Worm (Caenorhabditis elegans) whole organism, young adult: ENCODE data around the gene knl-3.

Experiments
- B0019.2 ChIP-seq: fragments of 200-800 bp; sonication (Bioruptor generic); conservative IDR thresholded peaks from 2 replicates; pipeline ENCODE4 v1.3.6; 2022; ENCODE audit warnings: missing genetic modification reagents, missing genetic modification characterization, missing compliant biosample characterization
- B0336.3 ChIP-seq: fragments of 200-800 bp; sonication (Bioruptor generic); IDR thresholded peaks from 2 replicates; pipeline ENCODE4 v1.3.6; 2022; ENCODE audit warnings: missing genetic modification characterization, missing compliant biosample characterization
- C17E4.6 ChIP-seq: fragments of 200-800 bp; sonication (Bioruptor generic); IDR thresholded peaks from 2 replicates; pipeline ENCODE4 v1.3.6; 2022; ENCODE audit warnings: missing genetic modification reagents, missing genetic modification characterization, missing compliant biosample characterization
- F22D6.2 ChIP-seq: sonication (generic microtip); optimal IDR thresholded peaks from 2 replicates; lab custom pipeline; 2016; ENCODE audit warnings: mild to moderate bottlenecking, missing genetic modification characterization, missing compliant biosample characterization
- F33H1.4 ChIP-seq: fragments of 200-800 bp; sonication (Bioruptor generic); IDR thresholded peaks from 2 replicates; pipeline ENCODE4 v1.3.6; 2022; ENCODE audit warnings: missing genetic modification reagents, missing genetic modification characterization, missing compliant biosample characterization
- T07F8.4 ChIP-seq: sonication (generic microtip); optimal IDR thresholded peaks from 2 replicates; lab custom pipeline; 2016; ENCODE audit warnings: mild to moderate bottlenecking, missing genetic modification characterization, moderate library complexity, missing compliant biosample characterization
- T26A5.8 ChIP-seq: sonication (generic microtip); optimal IDR thresholded peaks from 2 replicates; lab custom pipeline; 2016; ENCODE audit warnings: missing genetic modification characterization, missing compliant biosample characterization
- Y53F4B.3 ChIP-seq: fragments of 200-800 bp; sonication (Bioruptor generic); IDR thresholded peaks from 2 replicates; pipeline ENCODE4 v1.3.6; 2022; ENCODE audit warnings: missing genetic modification reagents, missing genetic modification characterization, missing compliant biosample characterization
- Y53G8AR.9 ChIP-seq: fragments of 200-800 bp; sonication (Bioruptor generic); conservative IDR thresholded peaks from 2 replicates; pipeline ENCODE4 v1.3.6; 2022; ENCODE audit warnings: missing genetic modification reagents, missing genetic modification characterization, missing compliant biosample characterization
- Y67H2A.10 ChIP-seq: fragments of 200-800 bp; sonication (Bioruptor generic); conservative IDR thresholded peaks from 2 replicates; pipeline ENCODE4 v1.3.6; 2022; ENCODE audit warnings: missing genetic modification reagents, missing genetic modification characterization, missing compliant biosample characterization
- Y95B8A.8 ChIP-seq: fragments of 200-800 bp; sonication (Bioruptor generic); IDR thresholded peaks from 2 replicates; pipeline ENCODE4 v1.3.6; 2022; ENCODE audit warnings: missing genetic modification reagents, missing genetic modification characterization, missing compliant biosample characterization
- ZK185.1 ChIP-seq: sonication (generic microtip); optimal IDR thresholded peaks from 2 replicates; lab custom pipeline; 2016; ENCODE audit warnings: mild to moderate bottlenecking, missing genetic modification characterization, missing compliant biosample characterization; ENCODE audit not compliant: poor library complexity, severe bottlenecking
- aptf-3 ChIP-seq: fragments of 200-800 bp; sonication (Bioruptor generic); IDR thresholded peaks from 2 replicates; pipeline ENCODE4 v1.3.6; 2022; ENCODE audit warnings: missing genetic modification characterization, missing compliant biosample characterization
- attf-5 ChIP-seq: fragments of 200-800 bp; sonication (Bioruptor generic); optimal IDR thresholded peaks from 2 replicates; lab custom pipeline; 2018; ENCODE audit warnings: mild to moderate bottlenecking, missing genetic modification characterization, missing compliant biosample characterization
- ceh-40 ChIP-seq: fragments of 200-800 bp; sonication (Bioruptor generic); IDR thresholded peaks from 2 replicates; pipeline ENCODE4 v1.3.6; 2022; ENCODE audit warnings: missing genetic modification characterization, missing compliant biosample characterization
- ceh-79 ChIP-seq: sonication (generic microtip); optimal IDR thresholded peaks from 2 replicates; lab custom pipeline; 2017; ENCODE audit warnings: mild to moderate bottlenecking, missing genetic modification characterization, missing compliant biosample characterization
- ceh-91 ChIP-seq: fragments of 200-800 bp; sonication (Bioruptor generic); IDR thresholded peaks from 2 replicates; pipeline ENCODE4 v1.3.6; 2022; ENCODE audit warnings: missing genetic modification reagents, missing genetic modification characterization, missing compliant biosample characterization
- chd-7 ChIP-seq: sonication (generic microtip); optimal IDR thresholded peaks from 2 replicates; lab custom pipeline; 2016; ENCODE audit warnings: mild to moderate bottlenecking, missing genetic modification characterization, moderate library complexity, missing compliant biosample characterization
- dpff-1 ChIP-seq: sonication (generic microtip); optimal IDR thresholded peaks from 2 replicates; lab custom pipeline; 2017; ENCODE audit warnings: mild to moderate bottlenecking, missing genetic modification characterization, missing compliant biosample characterization
- egl-18 ChIP-seq: fragments of 200-800 bp; sonication (Bioruptor generic); IDR thresholded peaks from 2 replicates; pipeline ENCODE4 v1.3.6; 2022; ENCODE audit warnings: missing genetic modification reagents, missing genetic modification characterization, missing compliant biosample characterization
- ekl-4 ChIP-seq: fragments of 200-800 bp; sonication (Bioruptor generic); IDR thresholded peaks from 2 replicates; pipeline ENCODE4 v1.3.6; 2022; ENCODE audit warnings: missing genetic modification reagents, missing genetic modification characterization, missing compliant biosample characterization
- gei-17 ChIP-seq: fragments of 200-800 bp; sonication (Bioruptor generic); optimal IDR thresholded peaks from 2 replicates; lab custom pipeline; 2018; ENCODE audit warnings: mild to moderate bottlenecking, missing genetic modification characterization, missing compliant biosample characterization
- hlh-12 ChIP-seq: sonication (generic microtip); optimal IDR thresholded peaks from 2 replicates; lab custom pipeline; 2016; ENCODE audit warnings: missing genetic modification characterization, missing compliant biosample characterization
- hmg-1.2 ChIP-seq: fragments of 200-800 bp; sonication (Bioruptor generic); IDR thresholded peaks from 2 replicates; pipeline ENCODE4 v1.3.6; 2022; ENCODE audit warnings: missing genetic modification reagents, missing genetic modification characterization, missing compliant biosample characterization
- lag-1 ChIP-seq: fragments of 200-800 bp; sonication (Bioruptor generic); IDR thresholded peaks from 2 replicates; pipeline ENCODE4 v1.3.6; 2022; ENCODE audit warnings: missing genetic modification reagents, missing genetic modification characterization, missing compliant biosample characterization
- let-607 ChIP-seq, 2 experiments: fragments of 200-800 bp in 1 of 2; sonication (Bioruptor generic) in 1 of 2; sonication (generic microtip) in 1 of 2; optimal IDR thresholded peaks; 2 replicates each; lab custom pipeline; 2016 to 2018; ENCODE audit warnings: mild to moderate bottlenecking in 2 of 2, missing compliant biosample characterization in 2 of 2, missing genetic modification characterization in 2 of 2, moderate library complexity in 2 of 2, missing genotype in 1 of 2
- lin-35 ChIP-seq, 3 experiments: fragments of 150-350 bp in 2 of 3; sonication (generic microtip) in 1 of 3; optimal IDR thresholded peaks; 2 replicates each; lab custom pipeline; 2014 to 2018; ENCODE audit warnings: missing biosample characterization in 3 of 3, missing genetic modification characterization in 3 of 3, missing genetic modification reagents in 3 of 3
- lin-40 ChIP-seq: sonication (generic microtip); optimal IDR thresholded peaks from 2 replicates; lab custom pipeline; 2016; ENCODE audit warnings: missing genetic modification characterization, mild to moderate bottlenecking, missing compliant biosample characterization, missing genotype, missing genetic modification reagents
- madf-3 ChIP-seq: fragments of 200-800 bp; sonication (Bioruptor generic); IDR thresholded peaks from 2 replicates; pipeline ENCODE4 v1.3.6; 2022; ENCODE audit warnings: missing genetic modification reagents, missing genetic modification characterization, missing compliant biosample characterization
- madf-8 ChIP-seq: fragments of 200-800 bp; sonication (Bioruptor generic); conservative IDR thresholded peaks from 2 replicates; pipeline ENCODE4 v1.3.6; 2022; ENCODE audit warnings: missing genetic modification reagents, missing genetic modification characterization, missing compliant biosample characterization
- mcd-1 ChIP-seq: fragments of 200-800 bp; sonication (Bioruptor generic); IDR thresholded peaks from 2 replicates; pipeline ENCODE4 v1.3.6; 2022; ENCODE audit warnings: missing genetic modification reagents, missing genetic modification characterization, missing compliant biosample characterization
- mes-4 ChIP-seq: sonication (generic microtip); optimal IDR thresholded peaks from 2 replicates; lab custom pipeline; 2016; ENCODE audit warnings: missing genotype, missing genetic modification characterization, missing compliant biosample characterization
- nfya-1 ChIP-seq: sonication (generic microtip); optimal IDR thresholded peaks from 2 replicates; lab custom pipeline; 2017; ENCODE audit warnings: antibody characterized with exemption, missing compliant biosample characterization, missing genetic modification characterization, borderline replicate concordance; ENCODE audit not compliant: insufficient read depth
- nhr-120 ChIP-seq: fragments of 200-800 bp; sonication (Bioruptor generic); IDR thresholded peaks from 2 replicates; pipeline ENCODE4 v1.3.6; 2022; ENCODE audit warnings: missing genetic modification characterization, missing compliant biosample characterization
- rcor-1 ChIP-seq: fragments of 200-800 bp; sonication (Bioruptor generic); IDR thresholded peaks from 2 replicates; pipeline ENCODE4 v1.3.6; 2022; ENCODE audit warnings: missing genetic modification reagents, missing genetic modification characterization, missing compliant biosample characterization
- rpc-1 ChIP-seq, 2 experiments: fragments of 150-350 bp in 1 of 2; sonication (generic microtip) in 1 of 2; optimal IDR thresholded peaks; 2 replicates each; lab custom pipeline; 2014 to 2018; ENCODE audit warnings: missing biosample characterization in 1 of 2, missing genetic modification characterization in 1 of 2, missing genetic modification reagents in 1 of 2, missing genotype in 1 of 2
- snpc-3.4 ChIP-seq: sonication (generic microtip); optimal IDR thresholded peaks from 2 replicates; lab custom pipeline; 2017; ENCODE audit warnings: missing genetic modification characterization, mild to moderate bottlenecking, missing compliant biosample characterization, antibody characterized with exemption, moderate library complexity, missing genotype, missing genetic modification reagents
- snpc-4 ChIP-seq, 5 experiments: fragments of 150-350 bp in 1 of 5; sonication (generic microtip) in 4 of 5; optimal IDR thresholded peaks; 2 replicates each; lab custom pipeline; 2014 to 2018; ENCODE audit warnings: missing genetic modification characterization in 5 of 5, missing biosample characterization in 3 of 5, antibody characterized with exemption in 2 of 5, mild to moderate bottlenecking in 2 of 5, missing compliant biosample characterization in 2 of 5, missing genotype in 2 of 5, moderate library complexity in 2 of 5, missing genetic modification reagents in 1 of 5
- unc-62 ChIP-seq: fragments of 150-350 bp; optimal IDR thresholded peaks from 2 replicates; lab custom pipeline; 2014; ENCODE audit warnings: missing biosample characterization, missing genetic modification reagents, missing genetic modification characterization
- zfh-2 ChIP-seq: fragments of 200-800 bp; sonication (Bioruptor generic); conservative IDR thresholded peaks from 2 replicates; pipeline ENCODE4 v1.3.6; 2022; ENCODE audit warnings: missing genetic modification reagents, missing genetic modification characterization, missing compliant biosample characterization
- ztf-28 ChIP-seq: fragments of 200-800 bp; sonication (Bioruptor generic); IDR thresholded peaks from 2 replicates; pipeline ENCODE4 v1.3.6; 2022; ENCODE audit warnings: missing genetic modification reagents, missing genetic modification characterization, missing compliant biosample characterization

knl-3 gene

ce11 chrV:1871768-1872296, 2.8 kb downstream of the knl-3 start, which contains the start of the genes T10B5.4 and cct-7 (continued):
- no peak for TF ChIP-seq snpc-3.4 (tag; lab: Kevin White, UChicago)
- TF ChIP-seq ZK185.1 (tag; lab: Kevin White, UChicago): peak; percentile 43
- no peak for TF ChIP-seq aptf-3 (GFP tag; lab: Robert Waterston, UW)
- peak in 2 of 3 experiments; percentile 45 to 52 for TF ChIP-seq lin-35 (GFP tag; optimal IDR thresholded peaks at IDR 0.05; lab: Kevin White, UChicago)
- TF ChIP-seq nfya-1 (tag; lab: Kevin White, UChicago): no peak
- no peak for TF ChIP-seq rpc-1 (optimal IDR thresholded peaks at IDR 0.05; lab: Kevin White, UChicago)
- no peak for TF ChIP-seq rpc-1 (tag; optimal IDR thresholded peaks at IDR 0.05; lab: Kevin White, UChicago)
- peak; percentile 29; the same call in 1 of the 2 replicates for TF ChIP-seq F33H1.4 (GFP tag; lab: Robert Waterston, UW)
- TF ChIP-seq chd-7: peak; percentile 63
- TF ChIP-seq hmg-1.2: peak; percentile 51; the same call in 1 of the 2 replicates
- TF ChIP-seq, all 124 proteins: peak for 72

- TF ChIP-seq zfh-2 (GFP tag; lab: Robert Waterston, UW): peak; percentile 74
- TF ChIP-seq madf-3 (GFP tag; lab: Robert Waterston, UW): 0 out of 2 replicates have a peak, but pooled peaks have one; percentile 65
- TF ChIP-seq Y53F4B.3 (GFP tag; lab: Robert Waterston, UW): no peak
- TF ChIP-seq mcd-1 (GFP tag; lab: Robert Waterston, UW): 0 out of 2 replicates have a peak, but pooled peaks have one; percentile 16
These were observed 5.8 kb downstream of the knl-3 start for ce11 chrV:1874827-1875226.

ce11 chrV:1875497-1875988, 6.5 kb downstream of the knl-3 start:
- TF ChIP-seq Y67H2A.10: no peak
- no peak for TF ChIP-seq mes-4
- peak; percentile 94 for TF ChIP-seq B0336.3 (GFP tag; lab: Robert Waterston, UW)
- TF ChIP-seq lin-40 (tag; lab: Kevin White, UChicago): peak; percentile 3
- no peak for TF ChIP-seq egl-18
- TF ChIP-seq hlh-12 (tag; lab: Kevin White, UChicago): no peak
- TF ChIP-seq T26A5.8: peak; percentile 92
- no peak; the same call in 1 of the 2 replicates for TF ChIP-seq B0019.2
- TF ChIP-seq mcd-1 (GFP tag; lab: Robert Waterston, UW): peak; percentile 70
- TF ChIP-seq dpff-1 (tag; lab: Kevin White, UChicago): peak; percentile 69
- 0 out of 2 replicates have a peak, but pooled peaks have one; percentile 60 for TF ChIP-seq ztf-28
- peak; percentile 70; the same call in 1 of the 2 replicates for TF ChIP-seq ceh-40 (GFP tag; lab: Robert Waterston, UW)
- peak; percentile 27 for TF ChIP-seq attf-5
- peak in 1 of 2 experiments; percentile 40 for TF ChIP-seq let-607 (tag; optimal IDR thresholded peaks at IDR 0.05; lab: Kevin White, UChicago)
- TF ChIP-seq C17E4.6 (GFP tag; lab: Robert Waterston, UW): 0 out of 2 replicates have a peak, but pooled peaks have one; percentile 11
- TF ChIP-seq gei-17 (GFP tag; lab: Kevin White, UChicago): peak; percentile 53
- no peak for TF ChIP-seq unc-62 (GFP tag; lab: Kevin White, UChicago)
- peak; percentile 98 for TF ChIP-seq ceh-79 (tag; lab: Kevin White, UChicago)
- no peak for TF ChIP-seq F22D6.2 (tag; lab: Kevin White, UChicago)
- TF ChIP-seq lin-35 (GFP tag; optimal IDR thresholded peaks at IDR 0.05; lab: Kevin White, UChicago): no peak
- peak; percentile 8 for TF ChIP-seq snpc-4 (GFP tag; optimal IDR thresholded peaks at IDR 0.05; lab: Kevin White, UChicago)
- peak in 2 of 4 experiments; percentile 15 to 17 for TF ChIP-seq snpc-4 (tag; optimal IDR thresholded peaks at IDR 0.05; lab: Kevin White, UChicago)
- 0 out of 2 replicates have a peak, but pooled peaks have one; percentile 27 for TF ChIP-seq ceh-91
- TF ChIP-seq nfya-1 (tag; lab: Kevin White, UChicago): no peak
- peak; percentile 81 for TF ChIP-seq Y53G8AR.9 (GFP tag; lab: Robert Waterston, UW)
- TF ChIP-seq T07F8.4: no peak
- no peak for TF ChIP-seq nhr-120 (GFP tag; lab: Robert Waterston, UW)
- TF ChIP-seq hmg-1.2: peak; percentile 48
- no peak for TF ChIP-seq Y53F4B.3 (GFP tag; lab: Robert Waterston, UW)
- no peak for TF ChIP-seq madf-8
- TF ChIP-seq ekl-4 (GFP tag; lab: Robert Waterston, UW): peak; percentile 90
- peak; percentile 61; the same call in 1 of the 2 replicates for TF ChIP-seq madf-3 (GFP tag; lab: Robert Waterston, UW)
- no peak for TF ChIP-seq lag-1
- TF ChIP-seq rcor-1 (GFP tag; lab: Robert Waterston, UW): peak; percentile 50
- peak; percentile 81 for TF ChIP-seq Y95B8A.8 (GFP tag; lab: Robert Waterston, UW)
